Fruit fly (Drosophila melanogaster) whole organism, adult: ENCODE measurements around the gene CG1146.

Source experiments
- CG5204 ChIP-seq: fragments of 200-800 bp; sonication (Bioruptor generic); optimal IDR thresholded peaks from 2 replicates; lab custom pipeline; 2016; ENCODE audit warnings: missing biosample characterization, missing genetic modification characterization
- CG7101 ChIP-seq: fragments of 200-800 bp; sonication (Bioruptor generic); optimal IDR thresholded peaks from 2 replicates; lab custom pipeline; 2018; ENCODE audit warnings: missing biosample characterization, mild to moderate bottlenecking, missing genetic modification characterization, moderate library complexity
- Hr96 ChIP-seq: fragments of 200-800 bp; sonication (Bioruptor generic); optimal IDR thresholded peaks from 2 replicates; lab custom pipeline; 2016; ENCODE audit warnings: missing biosample characterization, missing genetic modification characterization
- cnc ChIP-seq, 2 experiments: fragments of >200 bp; optimal IDR thresholded peaks; 2 replicates each; lab custom pipeline; 2017
- kay ChIP-seq: fragments of 200-800 bp; sonication (Bioruptor generic); peaks from one replicate; lab custom pipeline; 2016; ENCODE audit warnings: missing biosample characterization, missing genetic modification characterization, borderline replicate concordance
- ovo ChIP-seq: fragments of 200-800 bp; sonication (Bioruptor generic); optimal IDR thresholded peaks from 2 replicates; lab custom pipeline; 2016; ENCODE audit warnings: missing biosample characterization, missing genetic modification characterization
- pad ChIP-seq: fragments of 200-800 bp; sonication (Bioruptor generic); optimal IDR thresholded peaks from 3 replicates; lab custom pipeline; 2017; ENCODE audit warnings: missing biosample characterization, missing genetic modification characterization, mild to moderate bottlenecking, moderate library complexity, missing genetic modification reagents

- TF ChIP-seq CG5204 (GFP tag; lab: Kevin White, UChicago) (no peak), cnc (optimal IDR thresholded peaks at IDR 0.05; lab: Kevin White, UChicago) (no peak), Hr96 (GFP tag; lab: Kevin White, UChicago) (no peak), kay (GFP tag; lab: Kevin White, UChicago) (no peak), CG7101 (no peak), ovo (GFP tag; lab: Kevin White, UChicago) (no peak), pad (no peak)
Observed at dm6 chr3L:2482941-2483541, 5.6 kb upstream of the CG1146 start.
